Worm (Caenorhabditis elegans) whole organism, early embryonic: ENCODE data around the gene Y43F8C.9.

Source experiments
- aly-1 ChIP-seq: sonication (generic microtip); optimal IDR thresholded peaks from 2 replicates; lab custom pipeline; 2016; ENCODE audit warnings: missing genetic modification characterization, missing compliant biosample characterization
- ama-1 ChIP-seq: fragments of 150-350 bp; optimal IDR thresholded peaks from 2 replicates; lab custom pipeline; 2014
- ceh-36 ChIP-seq: sonication (generic microtip); optimal IDR thresholded peaks from 2 replicates; lab custom pipeline; 2016; ENCODE audit warnings: missing genetic modification characterization, inconsistent platforms, missing compliant biosample characterization
- scrt-1 ChIP-seq: fragments of 200-800 bp; sonication (Bioruptor generic); IDR thresholded peaks from 2 replicates; pipeline ENCODE4 v1.3.6; 2022; ENCODE audit warnings: missing genetic modification characterization, missing compliant biosample characterization
- sea-1 ChIP-seq: fragments of 200-800 bp; sonication (Bioruptor generic); conservative IDR thresholded peaks from 2 replicates; pipeline ENCODE4 v1.3.6; 2022; ENCODE audit warnings: missing genetic modification characterization, missing compliant biosample characterization

- TF ChIP-seq ama-1 (lab: Kevin White, UChicago) (no peak), sea-1 (no peak), ceh-36 (tag; lab: Kevin White, UChicago) (no peak), scrt-1 (GFP tag; lab: Robert Waterston, UW) (no peak), aly-1 (no peak)
These were observed 15.3 kb upstream of the Y43F8C.9 start for ce11 chrV:19630569-19630968.
